Fruit fly (Drosophila melanogaster) whole organism, adult: ENCODE data around the gene agt.

Source experiments
- CG11617 ChIP-seq: fragments of 200-800 bp; sonication (Bioruptor generic); optimal IDR thresholded peaks from 2 replicates; lab custom pipeline; 2017; ENCODE audit warnings: mild to moderate bottlenecking, missing biosample characterization, missing genetic modification reagents, missing genetic modification characterization
- CG33017 ChIP-seq: fragments of 200-800 bp; sonication (Bioruptor generic); optimal IDR thresholded peaks from 2 replicates; lab custom pipeline; 2018; ENCODE audit warnings: missing biosample characterization, mild to moderate bottlenecking, missing genetic modification characterization, moderate library complexity
- CG5204 ChIP-seq: fragments of 200-800 bp; sonication (Bioruptor generic); optimal IDR thresholded peaks from 2 replicates; lab custom pipeline; 2016; ENCODE audit warnings: missing biosample characterization, missing genetic modification characterization
- CG7045 ChIP-seq: fragments of 200-800 bp; sonication (Bioruptor generic); optimal IDR thresholded peaks from 2 replicates; lab custom pipeline; 2017; ENCODE audit warnings: missing biosample characterization, mild to moderate bottlenecking, missing genetic modification characterization
- Clk ChIP-seq: fragments of 200-800 bp; sonication (Bioruptor generic); optimal IDR thresholded peaks from 2 replicates; lab custom pipeline; 2017; ENCODE audit warnings: missing biosample characterization, missing genetic modification characterization
- Mnt ChIP-seq: fragments of 200-800 bp; sonication (Bioruptor generic); optimal IDR thresholded peaks from 2 replicates; lab custom pipeline; 2016; ENCODE audit warnings: missing biosample characterization, mild to moderate bottlenecking, missing genetic modification characterization
- bab1 ChIP-seq: fragments of 200-800 bp; sonication (Bioruptor generic); optimal IDR thresholded peaks from 3 replicates; lab custom pipeline; 2019; ENCODE audit warnings: missing biosample characterization, mild to moderate bottlenecking, missing genetic modification characterization, moderate library complexity
- cic ChIP-seq: fragments of 200-800 bp; sonication (Bioruptor generic); optimal IDR thresholded peaks from 2 replicates; lab custom pipeline; 2017; ENCODE audit warnings: missing biosample characterization, mild to moderate bottlenecking, missing genetic modification characterization, moderate library complexity
- kay ChIP-seq: fragments of 200-800 bp; sonication (Bioruptor generic); peaks from one replicate; lab custom pipeline; 2016; ENCODE audit warnings: missing biosample characterization, missing genetic modification characterization, borderline replicate concordance
- tj ChIP-seq: fragments of 200-800 bp; sonication (Bioruptor generic); optimal IDR thresholded peaks from 3 replicates; lab custom pipeline; 2017; ENCODE audit warnings: missing biosample characterization, mild to moderate bottlenecking, missing genetic modification characterization, moderate library complexity
- toe ChIP-seq: fragments of 200-800 bp; sonication (Bioruptor generic); optimal IDR thresholded peaks from 2 replicates; lab custom pipeline; 2016; ENCODE audit warnings: missing biosample characterization, missing genetic modification characterization

DNA sequence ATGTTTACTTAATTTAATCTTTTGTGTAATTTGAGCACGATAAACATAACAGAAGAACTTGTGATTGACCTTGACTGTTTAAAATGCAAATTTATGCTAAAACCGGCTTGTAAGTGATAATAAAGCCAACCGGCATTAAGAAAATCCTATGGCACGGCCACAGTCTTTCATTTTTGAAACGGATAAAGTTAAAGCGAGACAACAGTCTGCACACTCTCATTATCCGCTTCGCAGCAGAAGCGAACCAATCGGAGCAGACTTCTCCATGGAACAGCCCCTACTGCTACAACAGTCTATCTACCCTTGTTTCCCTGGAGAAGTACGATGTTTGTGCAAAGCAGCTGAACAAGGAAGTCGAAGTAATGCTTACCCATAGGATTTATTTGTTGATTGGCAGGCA, 23.2 kb upstream of the agt start:
- TF ChIP-seq Mnt (GFP tag; lab: Kevin White, UChicago) (no peak), CG7045 (GFP tag; lab: Kevin White, UChicago) (no peak), CG11617 (no peak), tj (GFP tag; lab: Kevin White, UChicago) (no peak), Clk (GFP tag; lab: Kevin White, UChicago) (no peak), kay (GFP tag; lab: Kevin White, UChicago) (no peak), cic (GFP tag; lab: Kevin White, UChicago) (no peak), CG33017 (tag; lab: Kevin White, UChicago) (no peak), toe (GFP tag; lab: Kevin White, UChicago) (no peak), bab1 (GFP tag; lab: Kevin White, UChicago) (no peak), CG5204 (GFP tag; lab: Kevin White, UChicago) (no peak)
